Fruit fly (Drosophila melanogaster) whole organism, embryonic: ENCODE results near the gene lab.

ENCODE experiments used
- BEAF-32 ChIP-seq: fragments of 200-800 bp; sonication (Bioruptor generic); optimal IDR thresholded peaks from 3 replicates; lab custom pipeline; 2017; ENCODE audit warnings: missing biosample characterization, missing genetic modification characterization, mild to moderate bottlenecking, moderate library complexity, missing genetic modification reagents
- Blimp-1 ChIP-seq: fragments of 200-800 bp; sonication (Bioruptor generic); optimal IDR thresholded peaks from 3 replicates; lab custom pipeline; 2018; ENCODE audit warnings: missing biosample characterization, missing genetic modification characterization, mild to moderate bottlenecking, moderate library complexity, missing genetic modification reagents
- C15 ChIP-seq: fragments of 200-800 bp; sonication (Bioruptor generic); IDR thresholded peaks from 3 replicates; pipeline ENCODE4 v1.3.6; 2022; ENCODE audit warnings: missing biosample characterization, missing genetic modification characterization
- CG10979 ChIP-seq: fragments of 200-800 bp; sonication (Bioruptor generic); optimal IDR thresholded peaks from 2 replicates; lab custom pipeline; 2018; ENCODE audit warnings: missing biosample characterization, mild to moderate bottlenecking, missing genetic modification characterization, moderate library complexity
- CG11456 ChIP-seq: fragments of 200-800 bp; sonication (Bioruptor generic); IDR thresholded peaks from 3 replicates; pipeline ENCODE4 v1.3.6; 2022; ENCODE audit warnings: missing biosample characterization, missing genetic modification characterization
- CG11696 ChIP-seq: fragments of 200-800 bp; sonication (Bioruptor generic); IDR thresholded peaks from 2 replicates; pipeline ENCODE4 v1.3.6; 2022; ENCODE audit warnings: missing biosample characterization, missing genetic modification characterization
- CG12236 ChIP-seq: fragments of 200-800 bp; sonication (Bioruptor generic); optimal IDR thresholded peaks from 2 replicates; lab custom pipeline; 2016; ENCODE audit warnings: missing biosample characterization, missing genetic modification characterization
- CG14441 ChIP-seq: fragments of 200-800 bp; sonication (Bioruptor generic); IDR thresholded peaks from 2 replicates; pipeline ENCODE4 v1.3.6; 2022; ENCODE audit warnings: missing biosample characterization, missing genetic modification characterization
- CG15479 ChIP-seq: fragments of 200-800 bp; sonication (Bioruptor generic); optimal IDR thresholded peaks from 3 replicates; lab custom pipeline; 2019; ENCODE audit warnings: missing biosample characterization, mild to moderate bottlenecking, missing genetic modification characterization, moderate library complexity
- CG15696 ChIP-seq: fragments of 200-800 bp; sonication (Bioruptor generic); optimal IDR thresholded peaks from 2 replicates; lab custom pipeline; 2019; ENCODE audit warnings: missing biosample characterization, mild to moderate bottlenecking, missing genetic modification characterization, moderate library complexity
- CG18599 ChIP-seq: fragments of 200-800 bp; sonication (Bioruptor generic); optimal IDR thresholded peaks from 3 replicates; lab custom pipeline; 2017; ENCODE audit warnings: missing biosample characterization, missing genetic modification characterization, mild to moderate bottlenecking, moderate library complexity, missing genetic modification reagents
- CG2712 ChIP-seq: fragments of 200-800 bp; optimal IDR thresholded peaks from 3 replicates; lab custom pipeline; 2019; ENCODE audit warnings: missing biosample characterization, mild to moderate bottlenecking, missing genetic modification characterization, moderate library complexity
- CG30403 ChIP-seq: fragments of 200-800 bp; sonication (Bioruptor generic); optimal IDR thresholded peaks from 3 replicates; lab custom pipeline; 2016; ENCODE audit warnings: missing biosample characterization, missing genetic modification characterization
- CG31365 ChIP-seq: fragments of 200-800 bp; sonication (Bioruptor generic); optimal IDR thresholded peaks from 2 replicates; lab custom pipeline; 2018; ENCODE audit warnings: missing biosample characterization, mild to moderate bottlenecking, missing genetic modification characterization
- CG34376 ChIP-seq: fragments of 200-800 bp; sonication (Bioruptor generic); optimal IDR thresholded peaks from 2 replicates; lab custom pipeline; 2018; ENCODE audit warnings: missing biosample characterization, mild to moderate bottlenecking, missing genetic modification characterization
- CG3847 ChIP-seq: fragments of 200-800 bp; sonication (Bioruptor generic); IDR thresholded peaks from 2 replicates; pipeline ENCODE4 v1.3.6; 2022; ENCODE audit warnings: missing biosample characterization, missing genetic modification characterization
- CG4360 ChIP-seq: fragments of 200-800 bp; sonication (Bioruptor generic); IDR thresholded peaks from 2 replicates; pipeline ENCODE4 v1.3.6; 2022; ENCODE audit warnings: missing biosample characterization, missing genetic modification characterization
- CG6654 ChIP-seq: fragments of 200-800 bp; sonication (Bioruptor generic); optimal IDR thresholded peaks from 2 replicates; lab custom pipeline; 2017; ENCODE audit warnings: missing biosample characterization, mild to moderate bottlenecking, missing genetic modification characterization
- CG6689 ChIP-seq: fragments of 200-800 bp; sonication (Bioruptor generic); IDR thresholded peaks from 2 replicates; pipeline ENCODE4 v1.3.6; 2022; ENCODE audit warnings: missing biosample characterization, missing genetic modification characterization
- CG7745 ChIP-seq: fragments of 200-800 bp; sonication (Bioruptor generic); optimal IDR thresholded peaks from 2 replicates; lab custom pipeline; 2018; ENCODE audit warnings: missing biosample characterization, mild to moderate bottlenecking, missing genetic modification characterization, moderate library complexity
- CG7963 ChIP-seq: fragments of 200-800 bp; sonication (Bioruptor generic); IDR thresholded peaks from 3 replicates; pipeline ENCODE4 v1.3.6; 2022; ENCODE audit warnings: missing biosample characterization, missing genetic modification characterization; ENCODE audit not compliant: partially characterized antibody
- CG8388 ChIP-seq: fragments of 200-800 bp; sonication (Bioruptor generic); optimal IDR thresholded peaks from 2 replicates; lab custom pipeline; 2019; ENCODE audit warnings: missing biosample characterization, mild to moderate bottlenecking, missing genetic modification characterization, moderate library complexity
- CkIIα-i1 ChIP-seq: fragments of 200-800 bp; sonication (Bioruptor generic); IDR thresholded peaks from 2 replicates; pipeline ENCODE4 v1.3.6; 2022; ENCODE audit warnings: missing biosample characterization, missing genetic modification characterization
- Doc2 ChIP-seq: fragments of 200-800 bp; sonication (Bioruptor generic); IDR thresholded peaks from 2 replicates; pipeline ENCODE4 v1.3.6; 2022; ENCODE audit warnings: missing biosample characterization, missing genetic modification characterization
- Jarid2 ChIP-seq: fragments of 200-800 bp; sonication (Bioruptor generic); optimal IDR thresholded peaks from 3 replicates; lab custom pipeline; 2017; ENCODE audit warnings: mild to moderate bottlenecking, missing biosample characterization, missing genetic modification reagents, missing genetic modification characterization
- Mes4 ChIP-seq: fragments of 200-800 bp; sonication (Bioruptor generic); optimal IDR thresholded peaks from 2 replicates; lab custom pipeline; 2016; ENCODE audit warnings: missing biosample characterization, missing genetic modification characterization
- Ravus ChIP-seq: fragments of 200-800 bp; sonication (Bioruptor generic); IDR thresholded peaks from 2 replicates; pipeline ENCODE4 v1.3.6; 2022; ENCODE audit warnings: missing biosample characterization, missing genetic modification characterization
- Rfx ChIP-seq: fragments of 200-800 bp; sonication (Bioruptor generic); IDR thresholded peaks from 2 replicates; pipeline ENCODE4 v1.3.6; 2022; ENCODE audit warnings: missing biosample characterization, missing genetic modification characterization
- Taf1 ChIP-seq: fragments of 200-800 bp; sonication (Bioruptor generic); IDR thresholded peaks from 2 replicates; pipeline ENCODE4 v1.3.6; 2022; ENCODE audit warnings: missing biosample characterization, missing genetic modification characterization
- Xrp1 ChIP-seq: fragments of 200-800 bp; sonication (Bioruptor generic); IDR thresholded peaks from 2 replicates; pipeline ENCODE4 v1.3.6; 2022; ENCODE audit warnings: missing biosample characterization, missing genetic modification characterization
- ase ChIP-seq: fragments of 200-800 bp; sonication (Bioruptor generic); IDR thresholded peaks from 3 replicates; pipeline ENCODE4 v1.3.6; 2022; ENCODE audit warnings: missing biosample characterization, missing genetic modification characterization
- cato ChIP-seq: fragments of 200-800 bp; sonication (Bioruptor generic); optimal IDR thresholded peaks from 2 replicates; lab custom pipeline; 2016; ENCODE audit warnings: missing biosample characterization, missing genetic modification characterization, borderline replicate concordance
- caup ChIP-seq: fragments of 200-800 bp; sonication (Bioruptor generic); optimal IDR thresholded peaks from 3 replicates; lab custom pipeline; 2017; ENCODE audit warnings: missing biosample characterization, mild to moderate bottlenecking, missing genetic modification characterization, moderate library complexity; ENCODE audit not compliant: severe bottlenecking
- chinmo ChIP-seq: fragments of 200-800 bp; sonication (Bioruptor generic); IDR thresholded peaks from 4 replicates; pipeline ENCODE4 v1.3.6; 2022; ENCODE audit warnings: missing biosample characterization, missing genetic modification characterization; ENCODE audit not compliant: partially characterized antibody
- cwo ChIP-seq: fragments of 200-800 bp; sonication (Bioruptor generic); optimal IDR thresholded peaks from 3 replicates; lab custom pipeline; 2017; ENCODE audit warnings: missing biosample characterization, missing genetic modification characterization, mild to moderate bottlenecking, moderate library complexity, missing genetic modification reagents
- fd102C ChIP-seq: fragments of 200-800 bp; sonication (Bioruptor generic); optimal IDR thresholded peaks from 2 replicates; lab custom pipeline; 2018; ENCODE audit warnings: missing biosample characterization, mild to moderate bottlenecking, missing genetic modification characterization, moderate library complexity
- fu2 ChIP-seq: fragments of 200-800 bp; sonication (Bioruptor generic); optimal IDR thresholded peaks from 2 replicates; lab custom pipeline; 2016; ENCODE audit warnings: missing biosample characterization, missing genetic modification characterization
- her ChIP-seq: fragments of 200-800 bp; sonication (Bioruptor generic); optimal IDR thresholded peaks from 2 replicates; lab custom pipeline; 2016; ENCODE audit warnings: missing biosample characterization, missing genetic modification characterization
- inv ChIP-seq: fragments of 200-800 bp; sonication (Bioruptor generic); IDR thresholded peaks from 2 replicates; pipeline ENCODE4 v1.3.6; 2022; ENCODE audit warnings: missing biosample characterization, missing genetic modification characterization; ENCODE audit not compliant: partially characterized antibody
- jing ChIP-seq: fragments of 200-800 bp; sonication (Bioruptor generic); optimal IDR thresholded peaks from 2 replicates; lab custom pipeline; 2018; ENCODE audit warnings: missing biosample characterization, mild to moderate bottlenecking, missing genetic modification characterization
- lola ChIP-seq, 3 experiments: fragments of >200 bp in 2 of 3; fragments of 200-800 bp in 1 of 3; sonication (Bioruptor generic) in 1 of 3; optimal IDR thresholded peaks; 2 replicates each; lab custom pipeline; 2017 to 2019; ENCODE audit warnings: missing biosample characterization in 3 of 3, missing genetic modification characterization in 3 of 3, mild to moderate bottlenecking in 1 of 3, moderate library complexity in 1 of 3
- mam ChIP-seq: fragments of 200-800 bp; sonication (Bioruptor generic); optimal IDR thresholded peaks from 3 replicates; lab custom pipeline; 2016; ENCODE audit warnings: missing biosample characterization, missing genetic modification characterization
- otp ChIP-seq: fragments of 200-800 bp; sonication (Bioruptor generic); IDR thresholded peaks from 3 replicates; pipeline ENCODE4, ENCODE4 v1.3.6; 2022; ENCODE audit warnings: missing biosample characterization, missing genetic modification characterization
- pros ChIP-seq: fragments of 200-800 bp; sonication (Bioruptor generic); optimal IDR thresholded peaks from 3 replicates; lab custom pipeline; 2019; ENCODE audit warnings: missing biosample characterization, mild to moderate bottlenecking, missing genetic modification characterization, moderate library complexity
- sens ChIP-seq: fragments of 200-800 bp; sonication (Bioruptor generic); peaks from one replicate; lab custom pipeline; 2016; ENCODE audit warnings: missing biosample characterization, missing genetic modification characterization
- sima ChIP-seq: fragments of 200-800 bp; sonication (Bioruptor generic); optimal IDR thresholded peaks from 2 replicates; lab custom pipeline; 2016; ENCODE audit warnings: missing biosample characterization, missing genetic modification characterization
- tgo ChIP-seq: fragments of 200-800 bp; sonication (Bioruptor generic); IDR thresholded peaks from 3 replicates; pipeline ENCODE4 v1.3.6; 2022; ENCODE audit warnings: missing biosample characterization, missing genetic modification characterization
- tup ChIP-seq: fragments of 200-800 bp; sonication (Bioruptor generic); optimal IDR thresholded peaks from 2 replicates; lab custom pipeline; 2016; ENCODE audit warnings: missing biosample characterization, mild to moderate bottlenecking, missing genetic modification characterization, moderate library complexity
- vnd ChIP-seq: fragments of 200-800 bp; sonication (Bioruptor generic); IDR thresholded peaks from 3 replicates; pipeline ENCODE4 v1.3.6; 2022; ENCODE audit warnings: missing biosample characterization, missing genetic modification characterization; ENCODE audit not compliant: partially characterized antibody

Gene lab

dm6 chr3R:6662613-6663288, 15.6 kb downstream of the lab start (continued):
- TF ChIP-seq her (GFP tag; lab: Kevin White, UChicago): no peak
- no peak for TF ChIP-seq caup
- TF ChIP-seq jing (GFP tag; lab: Kevin White, UChicago): no peak
- TF ChIP-seq fu2: no peak
- no peak for TF ChIP-seq inv (GFP tag; lab: Robert Waterston, UW)
- TF ChIP-seq CG15479 (GFP tag; lab: Kevin White, UChicago): no peak
- TF ChIP-seq chinmo: no peak
- peak; percentile 38 for TF ChIP-seq CG10979 (tag; lab: Kevin White, UChicago)
- TF ChIP-seq CG8388: no peak
- TF ChIP-seq CG30403 (GFP tag; lab: Kevin White, UChicago): no peak
- TF ChIP-seq otp (GFP tag; lab: Robert Waterston, UW): no peak
- no peak for TF ChIP-seq cato (GFP tag; lab: Kevin White, UChicago)
- TF ChIP-seq fd102C (GFP tag; lab: Kevin White, UChicago): peak; percentile 10
- TF ChIP-seq vnd (GFP tag; lab: Robert Waterston, UW): no peak
- no peak for TF ChIP-seq Blimp-1
- TF ChIP-seq Ravus: no peak
- TF ChIP-seq CG34376 (GFP tag; lab: Kevin White, UChicago): no peak
- no peak for TF ChIP-seq CG11696 (GFP tag; lab: Robert Waterston, UW)
- TF ChIP-seq CG15696 (tag; lab: Kevin White, UChicago): peak; percentile 82
- peak; percentile 68 for TF ChIP-seq sens (GFP tag; lab: Kevin White, UChicago)
- TF ChIP-seq CG6689 (GFP tag; lab: Robert Waterston, UW): no peak
- TF ChIP-seq Rfx (GFP tag; lab: Robert Waterston, UW): no peak
- no peak for TF ChIP-seq CkIIα-i1 (GFP tag; lab: Robert Waterston, UW)
- no peak for TF ChIP-seq CG31365 (tag; lab: Kevin White, UChicago)
- TF ChIP-seq CG2712 (tag; lab: Kevin White, UChicago): peak; percentile 47
- no peak for TF ChIP-seq CG14441
- TF ChIP-seq CG7963: no peak
- TF ChIP-seq mam (GFP tag; lab: Kevin White, UChicago): no peak
- TF ChIP-seq Xrp1 (GFP tag; lab: Robert Waterston, UW): peak; percentile 41; the same call in 1 of the 2 replicates
- TF ChIP-seq tup (GFP tag; lab: Kevin White, UChicago): no peak
- TF ChIP-seq Doc2 (GFP tag; lab: Robert Waterston, UW): no peak
- no peak for TF ChIP-seq BEAF-32 (GFP tag; lab: Kevin White, UChicago)
- no peak for TF ChIP-seq CG3847 (GFP tag; lab: Robert Waterston, UW)
- no peak for TF ChIP-seq Taf1 (GFP tag; lab: Robert Waterston, UW)
- no peak for TF ChIP-seq pros (GFP tag; lab: Kevin White, UChicago)
- peak in 1 of 3 experiments; percentile 51 for TF ChIP-seq lola (GFP tag; optimal IDR thresholded peaks at IDR 0.05; lab: Kevin White, UChicago)
- TF ChIP-seq sima (GFP tag; lab: Kevin White, UChicago): no peak
- no peak for TF ChIP-seq Mes4
- no peak for TF ChIP-seq C15 (GFP tag; lab: Robert Waterston, UW)
- TF ChIP-seq CG6654: no peak
- no peak for TF ChIP-seq CG12236 (GFP tag; lab: Kevin White, UChicago)
- no peak for TF ChIP-seq Jarid2 (GFP tag; lab: Kevin White, UChicago)
- no peak for TF ChIP-seq CG7745 (tag; lab: Kevin White, UChicago)
- no peak for TF ChIP-seq ase (GFP tag; lab: Robert Waterston, UW)
- TF ChIP-seq CG11456: 0 out of 3 replicates have a peak, but pooled peaks have one; percentile 17
- TF ChIP-seq CG18599 (GFP tag; lab: Kevin White, UChicago): no peak
- TF ChIP-seq CG4360 (GFP tag; lab: Robert Waterston, UW): no peak
- no peak for TF ChIP-seq tgo (GFP tag; lab: Robert Waterston, UW)
- no peak for TF ChIP-seq cwo (GFP tag; lab: Kevin White, UChicago)
